Worm (Caenorhabditis elegans) whole organism, L4 larva: ENCODE measurements around the gene Y38A10A.7.

Experiments used
- F26F4.8 ChIP-seq: fragments of 200-800 bp; sonication (Bioruptor generic); conservative IDR thresholded peaks from 2 replicates; pipeline ENCODE4 v1.3.6; 2022; ENCODE audit warnings: missing genetic modification characterization, missing compliant biosample characterization
- F49E8.2 ChIP-seq: sonication (generic microtip); optimal IDR thresholded peaks from 2 replicates; lab custom pipeline; 2016; ENCODE audit warnings: missing compliant biosample characterization, mild to moderate bottlenecking, missing genetic modification characterization, borderline replicate concordance
- R02D3.7 ChIP-seq: fragments of 150-350 bp; sonication (generic microtip); optimal IDR thresholded peaks from 3 replicates; lab custom pipeline; 2014; ENCODE audit warnings: missing biosample characterization, missing genetic modification characterization
- T20F7.1 ChIP-seq: fragments of 200-800 bp; sonication (Bioruptor generic); optimal IDR thresholded peaks from 2 replicates; lab custom pipeline; 2018; ENCODE audit warnings: mild to moderate bottlenecking, missing genetic modification characterization, missing compliant biosample characterization
- aha-1 ChIP-seq: fragments of 150-350 bp; peaks from one replicate; lab custom pipeline; 2014; ENCODE audit warnings: missing biosample characterization, missing genetic modification characterization
- aly-2 ChIP-seq: sonication (generic microtip); optimal IDR thresholded peaks from 2 replicates; lab custom pipeline; 2018; ENCODE audit warnings: missing biosample characterization, missing genetic modification characterization
- ama-1 ChIP-seq: fragments of 150-350 bp; optimal IDR thresholded peaks from 2 replicates; lab custom pipeline; 2014; ENCODE audit warnings: inconsistent platforms, mixed read lengths
- ceh-20 ChIP-seq: fragments of 200-800 bp; sonication (Bioruptor generic); IDR thresholded peaks from 2 replicates; pipeline ENCODE4 v1.3.6; 2022; ENCODE audit warnings: missing genetic modification reagents, missing genetic modification characterization, missing compliant biosample characterization
- ceh-28 ChIP-seq: fragments of 150-350 bp; optimal IDR thresholded peaks from 2 replicates; lab custom pipeline; 2014; ENCODE audit warnings: missing biosample characterization, missing genetic modification reagents, missing genetic modification characterization
- ceh-32 ChIP-seq: sonication (generic microtip); optimal IDR thresholded peaks from 2 replicates; lab custom pipeline; 2016; ENCODE audit warnings: mild to moderate bottlenecking, missing genetic modification characterization, missing compliant biosample characterization; ENCODE audit not compliant: poor library complexity
- ceh-82 ChIP-seq: sonication (generic microtip); optimal IDR thresholded peaks from 2 replicates; lab custom pipeline; 2017; ENCODE audit warnings: missing biosample characterization, missing genetic modification characterization
- ces-1 ChIP-seq: fragments of 150-350 bp; sonication (generic microtip); optimal IDR thresholded peaks from 4 replicates; lab custom pipeline; 2014; ENCODE audit warnings: missing biosample characterization, missing genetic modification reagents, missing genetic modification characterization
- cey-2 ChIP-seq: sonication (generic microtip); optimal IDR thresholded peaks from 3 replicates; lab custom pipeline; 2017; ENCODE audit warnings: missing genetic modification characterization, mild to moderate bottlenecking, missing compliant biosample characterization, antibody characterized with exemption, borderline replicate concordance; ENCODE audit not compliant: insufficient read depth
- ctbp-1 ChIP-seq: fragments of 200-800 bp; sonication (Bioruptor generic); IDR thresholded peaks from 2 replicates; pipeline ENCODE4 v1.3.6; 2022; ENCODE audit warnings: missing genetic modification reagents, missing genetic modification characterization, missing compliant biosample characterization
- daf-12 ChIP-seq: fragments of 150-350 bp; optimal IDR thresholded peaks from 2 replicates; lab custom pipeline; 2014; ENCODE audit warnings: missing biosample characterization, missing genetic modification reagents, missing genetic modification characterization
- daf-8 ChIP-seq: fragments of 200-800 bp; sonication (Bioruptor generic); IDR thresholded peaks from 2 replicates; pipeline ENCODE4 v1.3.6; 2022; ENCODE audit warnings: missing genetic modification characterization, missing compliant biosample characterization
- dve-1 ChIP-seq: sonication (generic microtip); optimal IDR thresholded peaks from 2 replicates; lab custom pipeline; 2017; ENCODE audit warnings: antibody characterized with exemption, mild to moderate bottlenecking, missing genetic modification characterization, missing compliant biosample characterization; ENCODE audit not compliant: insufficient read depth
- egl-43 ChIP-seq: fragments of 200-800 bp; sonication (Bioruptor generic); IDR thresholded peaks from 2 replicates; pipeline ENCODE4 v1.3.6; 2022; ENCODE audit warnings: missing genetic modification reagents, missing genetic modification characterization, missing compliant biosample characterization
- fkh-10 ChIP-seq: fragments of 150-350 bp; optimal IDR thresholded peaks from 2 replicates; lab custom pipeline; 2014; ENCODE audit warnings: missing biosample characterization, missing genetic modification reagents, missing genetic modification characterization
- fos-1 ChIP-seq: fragments of 150-350 bp; optimal IDR thresholded peaks from 2 replicates; lab custom pipeline; 2014; ENCODE audit warnings: missing biosample characterization, missing genetic modification characterization
- hif-1 ChIP-seq, 2 experiments: sonication (generic microtip); optimal IDR thresholded peaks; 2 replicates each; lab custom pipeline; 2016 to 2017; ENCODE audit warnings: missing compliant biosample characterization in 2 of 2, missing genetic modification characterization in 2 of 2, missing genetic modification reagents in 2 of 2, missing genotype in 2 of 2, mild to moderate bottlenecking in 1 of 2
- lin-13 ChIP-seq: fragments of 150-350 bp; optimal IDR thresholded peaks from 2 replicates; lab custom pipeline; 2014; ENCODE audit warnings: missing biosample characterization, missing genetic modification reagents, missing genetic modification characterization
- lin-38 ChIP-seq: fragments of 200-800 bp; sonication (Bioruptor generic); IDR thresholded peaks from 2 replicates; pipeline ENCODE4 v1.3.6; 2022; ENCODE audit warnings: missing genetic modification reagents, missing genetic modification characterization, missing compliant biosample characterization
- lin-39 ChIP-seq: fragments of 150-350 bp; optimal IDR thresholded peaks from 2 replicates; lab custom pipeline; 2014; ENCODE audit warnings: missing biosample characterization, missing genetic modification reagents, missing genetic modification characterization
- lsy-2 ChIP-seq, 2 experiments: fragments of 150-350 bp in 1 of 2; sonication (generic microtip) in 1 of 2; optimal IDR thresholded peaks; 2 replicates each; lab custom pipeline; 2014 to 2017; ENCODE audit warnings: missing biosample characterization in 2 of 2, missing genetic modification characterization in 2 of 2
- madf-9 ChIP-seq: fragments of 200-800 bp; sonication (Bioruptor generic); conservative IDR thresholded peaks from 2 replicates; pipeline ENCODE4 v1.3.6; 2022; ENCODE audit warnings: missing genetic modification reagents, missing genetic modification characterization, missing compliant biosample characterization
- mdl-1 ChIP-seq, 2 experiments: fragments of 150-350 bp in 1 of 2; sonication (generic microtip) in 1 of 2; optimal IDR thresholded peaks; 2 replicates each; lab custom pipeline; 2014 to 2017; ENCODE audit warnings: missing biosample characterization in 2 of 2, missing genetic modification characterization in 2 of 2
- mes-2 ChIP-seq: sonication (generic microtip); optimal IDR thresholded peaks from 2 replicates; lab custom pipeline; 2016; ENCODE audit warnings: missing genotype, mild to moderate bottlenecking, missing genetic modification characterization, missing compliant biosample characterization; ENCODE audit not compliant: poor library complexity, severe bottlenecking
- mxl-2 ChIP-seq: fragments of 200-800 bp; sonication (Bioruptor generic); conservative IDR thresholded peaks from 2 replicates; pipeline ENCODE4 v1.3.6; 2022; ENCODE audit warnings: missing genetic modification reagents, missing genetic modification characterization, missing compliant biosample characterization
- nhr-102 ChIP-seq: sonication (generic microtip); optimal IDR thresholded peaks from 2 replicates; lab custom pipeline; 2016; ENCODE audit warnings: mild to moderate bottlenecking, missing genetic modification characterization, moderate library complexity, missing compliant biosample characterization
- nhr-11 ChIP-seq: fragments of 150-350 bp; optimal IDR thresholded peaks from 2 replicates; lab custom pipeline; 2014; ENCODE audit warnings: missing biosample characterization, missing genetic modification characterization
- nhr-28 ChIP-seq: fragments of 150-350 bp; optimal IDR thresholded peaks from 2 replicates; lab custom pipeline; 2014; ENCODE audit warnings: missing biosample characterization, missing genetic modification characterization
- nhr-42 ChIP-seq: fragments of 200-800 bp; sonication (Bioruptor generic); IDR thresholded peaks from 2 replicates; pipeline ENCODE4 v1.3.6; 2022; ENCODE audit warnings: missing genetic modification characterization, missing compliant biosample characterization
- nhr-6 ChIP-seq: fragments of 150-350 bp; optimal IDR thresholded peaks from 2 replicates; lab custom pipeline; 2014; ENCODE audit warnings: missing biosample characterization, missing genetic modification characterization
- nhr-76 ChIP-seq: fragments of 150-350 bp; optimal IDR thresholded peaks from 2 replicates; lab custom pipeline; 2014; ENCODE audit warnings: missing biosample characterization, missing genetic modification characterization
- nhr-77 ChIP-seq: fragments of 150-350 bp; optimal IDR thresholded peaks from 2 replicates; lab custom pipeline; 2014; ENCODE audit warnings: missing biosample characterization, missing genetic modification characterization
- pqm-1 ChIP-seq: sonication (generic microtip); optimal IDR thresholded peaks from 2 replicates; lab custom pipeline; 2017; ENCODE audit warnings: missing biosample characterization, missing genetic modification characterization
- rbr-2 ChIP-seq: sonication (generic microtip); optimal IDR thresholded peaks from 2 replicates; lab custom pipeline; 2016; ENCODE audit warnings: missing genotype, missing genetic modification characterization, missing compliant biosample characterization
- skn-1 ChIP-seq: fragments of 150-350 bp; optimal IDR thresholded peaks from 2 replicates; lab custom pipeline; 2014; ENCODE audit warnings: missing biosample characterization, missing genetic modification characterization
- spr-3 ChIP-seq: fragments of 200-800 bp; sonication (Bioruptor generic); optimal IDR thresholded peaks from 2 replicates; lab custom pipeline; 2018; ENCODE audit warnings: mild to moderate bottlenecking, missing genetic modification characterization, missing compliant biosample characterization
- tra-1 ChIP-seq: fragments of 200-800 bp; sonication (Bioruptor generic); IDR thresholded peaks from 2 replicates; pipeline ENCODE4 v1.3.6; 2022; ENCODE audit warnings: missing genetic modification reagents, missing genetic modification characterization, missing compliant biosample characterization
- unc-62 ChIP-seq, 3 experiments: fragments of 150-350 bp in 1 of 3; sonication (generic microtip); optimal IDR thresholded peaks in 2 of 3; peaks in 1 of 3; 1 replicate in 1 of 3; 2 replicates in 2 of 3; lab custom pipeline; 2014 to 2017; ENCODE audit warnings: missing biosample characterization in 3 of 3, missing genetic modification characterization in 3 of 3, missing genetic modification reagents in 3 of 3, missing genotype in 1 of 3
- zfp-3 ChIP-seq: fragments of 200-800 bp; sonication (Bioruptor generic); conservative IDR thresholded peaks from 2 replicates; pipeline ENCODE4 v1.3.6; 2022; ENCODE audit warnings: missing genetic modification reagents, missing genetic modification characterization, missing compliant biosample characterization
- ztf-11 ChIP-seq: fragments of 150-350 bp; optimal IDR thresholded peaks from 2 replicates; lab custom pipeline; 2014; ENCODE audit warnings: missing biosample characterization, missing genetic modification characterization

Y38A10A.7 gene

DNA sequence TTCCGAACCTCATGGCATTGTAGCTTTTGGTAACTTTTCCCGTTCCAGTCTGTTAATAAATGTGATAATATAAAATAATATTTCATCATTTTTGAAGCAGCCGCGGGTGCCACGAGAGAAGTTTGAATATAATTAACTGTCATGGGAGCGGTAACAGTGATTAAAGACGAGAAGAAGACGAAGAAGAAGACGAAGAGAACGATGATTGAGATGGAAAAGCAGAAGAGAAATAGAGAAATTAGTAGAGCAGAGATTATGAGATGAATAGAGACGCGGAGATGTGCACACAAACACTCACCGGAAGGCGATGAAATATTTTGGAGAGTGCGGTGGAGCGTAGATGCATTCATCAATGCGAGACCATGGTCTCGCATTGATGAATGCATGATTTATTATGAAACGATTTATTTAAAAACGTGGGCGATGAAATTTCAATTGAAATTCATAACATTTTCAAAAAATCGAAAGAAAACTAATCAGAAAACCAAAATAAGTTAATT is 42.8 kb upstream of the Y38A10A.7 start, which contains the start of gene seip-1 (continued):
- no peak for TF ChIP-seq nhr-76 (tag; lab: Kevin White, UChicago)
- TF ChIP-seq ctbp-1 (GFP tag; lab: Robert Waterston, UW): peak; percentile 71
- TF ChIP-seq lin-38: peak; percentile 96
- peak; percentile 96 for TF ChIP-seq nhr-77
- TF ChIP-seq nhr-11 (tag; lab: Kevin White, UChicago): peak; percentile 80
- TF ChIP-seq tra-1 (GFP tag; lab: Robert Waterston, UW): peak; percentile 60; the same call in 1 of the 2 replicates
- TF ChIP-seq cey-2 (tag; lab: Kevin White, UChicago): no peak
- TF ChIP-seq ztf-11 (tag; lab: Kevin White, UChicago): no peak
- TF ChIP-seq zfp-3 (GFP tag; lab: Robert Waterston, UW): no peak
- TF ChIP-seq nhr-6 (tag; lab: Kevin White, UChicago): peak; percentile 71
- no peak for TF ChIP-seq ceh-32 (tag; lab: Kevin White, UChicago)
- TF ChIP-seq ceh-20: peak; percentile 72
- no peak for TF ChIP-seq skn-1 (tag; lab: Kevin White, UChicago)
- TF ChIP-seq ama-1 (lab: Kevin White, UChicago): peak; percentile 5
- TF ChIP-seq madf-9 (GFP tag; lab: Robert Waterston, UW): no peak
- TF ChIP-seq nhr-28 (tag; lab: Kevin White, UChicago): peak; percentile 85
- no peak for TF ChIP-seq aly-2
- no peak for TF ChIP-seq daf-12 (tag; lab: Kevin White, UChicago)
- peak; percentile 44 for TF ChIP-seq nhr-102 (tag; lab: Kevin White, UChicago)
- TF ChIP-seq rbr-2 (tag; lab: Kevin White, UChicago): peak; percentile 85
- TF ChIP-seq unc-62 (GFP tag; optimal IDR thresholded peaks at IDR 0.05 in 1 of 2; lab: Kevin White, UChicago): peak in 1 of 2 experiments; percentile 98
- no peak for TF ChIP-seq unc-62 (tag; optimal IDR thresholded peaks at IDR 0.05; lab: Kevin White, UChicago)
- peak in 1 of 2 experiments; percentile 73 for TF ChIP-seq mdl-1 (tag; optimal IDR thresholded peaks at IDR 0.05; lab: Kevin White, UChicago)
- TF ChIP-seq dve-1 (tag; lab: Kevin White, UChicago): peak; percentile 87
- TF ChIP-seq daf-8 (GFP tag; lab: Robert Waterston, UW): no peak
- TF ChIP-seq aha-1 (tag; lab: Kevin White, UChicago): peak; percentile 29
- peak; percentile 76 for TF ChIP-seq lin-13 (GFP tag; lab: Kevin White, UChicago)
- peak; percentile 77 for TF ChIP-seq fkh-10 (GFP tag; lab: Kevin White, UChicago)
- no peak for TF ChIP-seq F49E8.2 (tag; lab: Kevin White, UChicago)
- peak; percentile 78 for TF ChIP-seq T20F7.1 (GFP tag; lab: Kevin White, UChicago)
- TF ChIP-seq mxl-2 (GFP tag; lab: Robert Waterston, UW): no peak
- TF ChIP-seq nhr-42: no peak
- no peak for TF ChIP-seq R02D3.7
- TF ChIP-seq pqm-1 (tag; lab: Kevin White, UChicago): peak; percentile 46
- no peak for TF ChIP-seq fos-1 (tag; lab: Kevin White, UChicago)
- TF ChIP-seq hif-1 (tag; optimal IDR thresholded peaks at IDR 0.05; lab: Kevin White, UChicago): peak in 1 of 2 experiments; percentile 66
- no peak for TF ChIP-seq ceh-28 (tag; lab: Kevin White, UChicago)
- TF ChIP-seq lin-39 (tag; lab: Kevin White, UChicago): no peak
- TF ChIP-seq lsy-2 (tag; optimal IDR thresholded peaks at IDR 0.05; lab: Kevin White, UChicago): peak; percentile 24 to 91
- TF ChIP-seq ces-1 (GFP tag; lab: Kevin White, UChicago): no peak
- no peak for TF ChIP-seq spr-3 (GFP tag; lab: Kevin White, UChicago)
- TF ChIP-seq mes-2 (tag; lab: Kevin White, UChicago): peak; percentile 90
- TF ChIP-seq F26F4.8: no peak
- no peak for TF ChIP-seq ceh-82 (tag; lab: Kevin White, UChicago)
- TF ChIP-seq egl-43 (GFP tag; lab: Robert Waterston, UW): no peak
